Fruit fly (Drosophila melanogaster): ENCODE results near the gene Ugt35B1.

Ugt35B1 gene

DNA sequence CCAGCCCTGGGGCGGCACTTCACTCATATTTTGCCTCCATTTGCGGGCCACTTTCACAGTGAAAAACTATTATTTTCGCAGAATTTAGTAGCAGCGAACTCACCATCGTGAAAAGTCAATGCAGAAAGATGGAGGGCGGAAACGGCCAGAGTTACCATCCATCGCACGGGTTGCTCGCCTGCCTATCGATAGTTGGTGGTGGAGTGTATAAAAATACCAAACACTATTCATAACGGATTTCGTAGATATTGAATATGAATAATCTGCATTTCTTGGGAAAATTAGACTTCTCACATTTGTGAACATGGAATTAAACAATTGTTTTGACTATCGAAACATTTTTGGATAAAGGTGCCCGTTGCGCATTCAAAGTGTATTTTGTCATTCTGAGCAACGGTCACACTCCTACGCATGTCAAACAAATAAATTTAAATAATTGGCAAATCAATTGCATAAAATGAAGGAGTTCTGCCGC is 46.1 kb upstream of the Ugt35B1 start, which contains the start of the genes RpS25 and CG4820 (continued):
- peak; percentile 89 for TF ChIP-seq CG8290 (GFP tag; optimal IDR thresholded peaks at IDR 0.05)
- peak; percentile 89 to 97 for TF ChIP-seq CG8290 (tag; optimal IDR thresholded peaks at IDR 0.05)
- peak; percentile 29; the same call in 1 of the 2 replicates for TF ChIP-seq esg (GFP tag; conservative IDR thresholded peaks at IDR 0.05)
- peak; percentile 85 for TF ChIP-seq CG30403 (GFP tag; optimal IDR thresholded peaks at IDR 0.05)
- TF ChIP-seq CG6791 (GFP tag; IDR thresholded peaks at IDR 0.05; ENCODE audit: partially characterized antibody): peak; percentile 80
- TF ChIP-seq CG7928 (GFP tag; optimal IDR thresholded peaks at IDR 0.05): peak; percentile 78
- TF ChIP-seq fu2 (GFP tag; optimal IDR thresholded peaks at IDR 0.05): peak; percentile 90
- TF ChIP-seq CG14965 (GFP tag; optimal IDR thresholded peaks at IDR 0.05; ENCODE audit: borderline replicate concordance): peak; percentile 66
- TF ChIP-seq Rx (GFP tag; IDR thresholded peaks at IDR 0.05): peak; percentile 79
- TF ChIP-seq CG12942 (GFP tag; optimal IDR thresholded peaks at IDR 0.05): peak; percentile 74
- TF ChIP-seq Sox100B (GFP tag; optimal IDR thresholded peaks at IDR 0.05): peak; percentile 92
- TF ChIP-seq CG7963 (GFP tag; IDR thresholded peaks at IDR 0.05; ENCODE audit: partially characterized antibody): peak; percentile 69; the same call in 1 of the 3 replicates
- TF ChIP-seq CG10209 (GFP tag; optimal IDR thresholded peaks at IDR 0.05): peak; percentile 93
- peak; percentile 68 for TF ChIP-seq CG12155 (GFP tag; optimal IDR thresholded peaks at IDR 0.05)
- peak; percentile 96 for TF ChIP-seq CG14710 (tag; optimal IDR thresholded peaks at IDR 0.05)
- peak; percentile 97 for TF ChIP-seq CrebB (tag; optimal IDR thresholded peaks at IDR 0.05)
- TF ChIP-seq pfk (GFP tag; optimal IDR thresholded peaks at IDR 0.05): peak; percentile 84
- TF ChIP-seq stc (GFP tag; IDR thresholded peaks at IDR 0.05): peak; percentile 79
- TF ChIP-seq onecut (GFP tag; IDR thresholded peaks at IDR 0.05): peak; percentile 93
- peak; percentile 89 for TF ChIP-seq CG9609 (GFP tag; optimal IDR thresholded peaks at IDR 0.05)
- peak; percentile 69; the same call in 2 of the 3 replicates for TF ChIP-seq B-H1 (GFP tag; IDR thresholded peaks at IDR 0.05)
- peak; percentile 95 for TF ChIP-seq HHEX (GFP tag; optimal IDR thresholded peaks at IDR 0.05)
- peak; percentile 93 for TF ChIP-seq Dll (GFP tag; IDR thresholded peaks at IDR 0.05; ENCODE audit: partially characterized antibody)
- peak; percentile 82 for TF ChIP-seq CG11085 (GFP tag; IDR thresholded peaks at IDR 0.05)
- TF ChIP-seq CHES-1-like (GFP tag; optimal IDR thresholded peaks at IDR 0.05): peak; percentile 94
- peak; percentile 81 for TF ChIP-seq Dip3 (GFP tag; optimal IDR thresholded peaks at IDR 0.05)
- peak; percentile 67; the same call in 2 of the 3 replicates for TF ChIP-seq zen2 (GFP tag; IDR thresholded peaks at IDR 0.05; ENCODE audit: partially characterized antibody)
- peak; percentile 95 for TF ChIP-seq CG2116 (GFP tag; optimal IDR thresholded peaks at IDR 0.05)
- TF ChIP-seq slp2 (GFP tag; optimal IDR thresholded peaks at IDR 0.05): peak; percentile 90
- TF ChIP-seq CG1024 (GFP tag; IDR thresholded peaks at IDR 0.05): peak; percentile 74
- 0 out of 2 replicates have a peak, but pooled peaks have one; percentile 15 for TF ChIP-seq aop (GFP tag; IDR thresholded peaks at IDR 0.05)
- TF ChIP-seq CG8765 (GFP tag; IDR thresholded peaks at IDR 0.05): no peak
- peak; percentile 100 for TF ChIP-seq MESR4 (GFP tag; optimal IDR thresholded peaks at IDR 0.05)
- TF ChIP-seq PHDP (tag; optimal IDR thresholded peaks at IDR 0.05): peak; percentile 91
- no peak for TF ChIP-seq CkIIα-i1 (GFP tag; IDR thresholded peaks at IDR 0.05)
- peak; percentile 92 for TF ChIP-seq CG33557 (GFP tag; optimal IDR thresholded peaks at IDR 0.05)
- TF ChIP-seq CG14667 (GFP tag; IDR thresholded peaks at IDR 0.05): peak; percentile 65; the same call in 1 of the 2 replicates
- TF ChIP-seq CG34422 (GFP tag; IDR thresholded peaks at IDR 0.05): peak; percentile 90
- TF ChIP-seq ssp (GFP tag; IDR thresholded peaks at IDR 0.05): peak; percentile 72
- TF ChIP-seq CG15011 (GFP tag; optimal IDR thresholded peaks at IDR 0.05): peak; percentile 91
- peak; percentile 58 for TF ChIP-seq Chrac-16 (GFP tag; optimal IDR thresholded peaks at IDR 0.05)
- TF ChIP-seq CG31441 (GFP tag; IDR thresholded peaks at IDR 0.05): peak; percentile 89
- peak; percentile 99 for TF ChIP-seq HLHmδ (GFP tag; optimal IDR thresholded peaks at IDR 0.05)
- TF ChIP-seq CG8388 (GFP tag; optimal IDR thresholded peaks at IDR 0.05): peak; percentile 82
- peak; percentile 89 for TF ChIP-seq NFAT (GFP tag; IDR thresholded peaks at IDR 0.05)
